Fruit fly (Drosophila melanogaster) S2 (cell line): ENCODE data around the gene Spn77Ba.

ENCODE experiments used
- CG8478 ChIP-seq: fragments of >200 bp; optimal IDR thresholded peaks from 2 replicates; lab custom pipeline; 2018
- CTCF ChIP-seq, 2 experiments: fragments of >200 bp; optimal IDR thresholded peaks; 2 replicates each; lab custom pipeline; 2018

Gene Spn77Ba

dm6 chr3L:20317751-20318150 is 761 bp downstream of the Spn77Ba start:
- TF ChIP-seq CG8478 (lab: Kevin White, UChicago): no peak
- no peak for TF ChIP-seq CTCF (optimal IDR thresholded peaks at IDR 0.05; lab: Kevin White, UChicago)

- TF ChIP-seq CG8478 (lab: Kevin White, UChicago) (no peak), CTCF (optimal IDR thresholded peaks at IDR 0.05; lab: Kevin White, UChicago) (peak; percentile 50 to 78)
Measured at dm6 chr3L:20320044-20320443, 3.1 kb downstream of the Spn77Ba start.

- TF ChIP-seq CTCF (optimal IDR thresholded peaks at IDR 0.05; lab: Kevin White, UChicago) (no peak), CG8478 (lab: Kevin White, UChicago) (no peak)
Measured at dm6 chr3L:20320652-20321051, 3.7 kb downstream of the Spn77Ba start, which contains the start of gene Spn77Bb. Gene Spn77Bb (plus strand): TSS chr3L:20320952.

- no peak for TF ChIP-seq CTCF (optimal IDR thresholded peaks at IDR 0.05; lab: Kevin White, UChicago)
- no peak for TF ChIP-seq CG8478 (lab: Kevin White, UChicago)
Measured at dm6 chr3L:20342334-20342733, 25.3 kb downstream of the Spn77Ba start, which contains the start of gene Spn77Bc. Gene Spn77Bc (plus strand): TSS chr3L:20342634.

dm6 chr3L:20347762-20348580 is 31.0 kb downstream of the Spn77Ba start, which contains the start of the genes Rbbp5 and eRF1:
Gene Rbbp5 (minus strand): TSS chr3L:20347942.
Gene eRF1 (plus strand): TSS chr3L:20348355.
- no peak for TF ChIP-seq CG8478 (lab: Kevin White, UChicago)

- TF ChIP-seq CG8478 (lab: Kevin White, UChicago) (no peak), CTCF (optimal IDR thresholded peaks at IDR 0.05; lab: Kevin White, UChicago) (no peak)
Measured at dm6 chr3L:20348581-20349093, 31.6 kb downstream of the Spn77Ba start.

dm6 chr3L:20349333-20349924 is 32.4 kb downstream of the Spn77Ba start:
- no peak for TF ChIP-seq CTCF (optimal IDR thresholded peaks at IDR 0.05; lab: Kevin White, UChicago)
- no peak for TF ChIP-seq CG8478 (lab: Kevin White, UChicago)

DNA sequence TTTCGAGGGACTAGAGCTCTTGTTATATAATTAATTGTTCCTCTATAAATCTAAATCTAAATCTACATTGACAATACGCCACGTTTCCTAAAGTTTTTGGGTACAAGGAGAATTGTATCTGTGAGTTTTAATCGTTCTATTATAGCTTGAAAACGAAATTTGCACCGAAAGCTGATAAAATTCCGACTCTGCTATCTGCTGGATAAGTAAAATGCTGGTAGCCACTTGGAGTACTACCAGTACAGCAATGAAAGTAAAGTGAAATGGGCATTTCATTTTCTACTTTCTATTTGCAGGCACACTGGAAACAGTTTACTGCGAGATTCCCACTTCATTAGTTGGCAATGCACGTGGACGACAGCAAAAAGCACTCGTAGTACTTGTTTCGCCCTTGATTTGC is 36.2 kb downstream of the Spn77Ba start, which contains the start of gene CG5618:
Gene CG5618 (plus strand): TSS at position 301 of the 400 bp plus-strand sequence.
- TF ChIP-seq CG8478 (lab: Kevin White, UChicago) (no peak), CTCF (optimal IDR thresholded peaks at IDR 0.05; lab: Kevin White, UChicago) (no peak)

DNA sequence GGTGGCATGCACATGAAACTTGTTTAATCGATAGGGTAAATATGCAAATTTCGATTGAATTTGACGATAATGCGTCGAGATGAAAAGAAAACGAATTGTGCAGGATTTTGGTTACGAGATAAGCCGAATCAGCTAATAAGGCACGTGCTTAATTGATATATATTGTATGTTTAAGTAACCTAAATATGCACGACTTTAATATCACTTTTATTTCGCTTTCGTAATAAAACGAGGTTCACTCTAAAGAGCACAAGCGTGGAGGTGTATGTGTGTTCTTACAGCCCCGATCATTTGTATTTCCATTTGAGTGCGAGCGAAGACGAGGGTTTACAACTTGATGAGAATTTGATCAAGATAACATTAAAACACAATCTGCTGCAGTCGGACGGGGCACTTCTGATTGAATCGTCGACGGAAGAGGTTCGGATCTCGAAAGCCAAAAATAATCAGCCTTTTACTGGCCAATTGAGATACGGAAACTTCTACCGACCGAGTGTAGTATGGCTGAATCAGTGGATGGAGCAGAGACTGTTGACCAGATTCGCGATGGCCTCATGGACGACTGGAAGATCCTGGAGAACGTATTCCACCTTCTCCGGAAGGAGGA is 36.8 kb downstream of the Spn77Ba start:
- no peak for TF ChIP-seq CTCF (optimal IDR thresholded peaks at IDR 0.05; lab: Kevin White, UChicago)
- TF ChIP-seq CG8478 (lab: Kevin White, UChicago): no peak

DNA sequence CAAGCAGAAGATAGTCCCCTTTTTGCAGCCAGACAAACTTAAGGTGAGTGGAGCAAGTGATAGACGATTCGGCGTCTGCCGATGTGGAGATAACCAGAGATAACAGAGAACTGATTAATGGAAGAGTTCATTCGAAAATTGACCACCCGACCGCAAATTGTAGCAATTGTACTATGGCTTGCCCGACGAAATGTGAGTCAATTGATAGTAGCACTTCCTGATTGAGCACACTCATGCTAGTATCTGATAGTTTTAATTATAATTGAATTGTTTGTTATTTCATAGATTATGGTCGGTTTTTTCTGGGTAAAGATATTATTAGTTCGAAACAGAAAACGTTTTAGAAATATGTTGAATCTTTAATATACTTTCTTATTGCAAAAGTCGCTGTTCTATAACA is 37.4 kb downstream of the Spn77Ba start:
- TF ChIP-seq CTCF (optimal IDR thresholded peaks at IDR 0.05; lab: Kevin White, UChicago): no peak
- TF ChIP-seq CG8478 (lab: Kevin White, UChicago): no peak

dm6 chr3L:20354872-20355271 is 37.9 kb downstream of the Spn77Ba start:
- TF ChIP-seq CG8478 (lab: Kevin White, UChicago) (no peak), CTCF (optimal IDR thresholded peaks at IDR 0.05; lab: Kevin White, UChicago) (no peak)

DNA sequence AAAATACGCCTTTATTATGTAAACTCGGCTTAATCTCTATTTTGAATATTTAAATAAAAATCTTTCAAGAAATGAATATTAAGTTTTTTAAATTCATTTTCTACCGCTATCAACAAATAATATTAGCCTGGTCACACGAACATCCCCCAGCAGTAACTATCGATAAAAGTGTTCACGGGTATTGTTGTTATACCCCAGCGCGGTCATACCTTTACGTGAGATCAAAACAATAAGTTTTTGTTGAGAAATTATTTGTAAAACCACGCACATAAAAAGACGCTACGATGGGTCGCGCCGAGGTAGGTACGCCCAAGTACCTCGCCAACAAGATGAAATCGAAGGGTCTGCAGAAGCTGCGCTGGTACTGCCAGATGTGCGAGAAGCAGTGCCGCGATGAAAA is 39.6 kb downstream of the Spn77Ba start, which contains the start of gene kin17:
Gene kin17 (plus strand): TSS at position 195 of the 400 bp plus-strand sequence.
- TF ChIP-seq CTCF (optimal IDR thresholded peaks at IDR 0.05; lab: Kevin White, UChicago) (no peak), CG8478 (lab: Kevin White, UChicago) (no peak)

DNA sequence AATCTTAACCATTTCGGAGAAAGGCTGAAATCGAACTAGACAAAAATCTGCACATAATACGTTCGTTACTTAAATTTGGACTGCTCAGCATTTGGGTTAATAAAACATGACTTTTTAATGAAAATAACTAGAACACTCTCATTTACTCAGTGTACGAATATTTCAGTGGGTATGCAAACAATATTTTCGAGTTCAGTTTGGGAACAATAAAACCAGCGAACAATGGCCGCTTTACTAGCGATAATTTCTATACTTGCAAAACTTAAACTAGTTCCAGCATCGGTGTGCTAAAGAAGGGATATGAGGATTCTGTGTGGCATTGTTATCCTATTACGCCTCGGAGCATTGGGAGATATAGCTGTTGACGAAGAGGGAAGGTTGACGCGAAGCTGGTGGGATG is 41.2 kb downstream of the Spn77Ba start, which contains the start of gene CG5665:
Gene CG5665 (plus strand): TSS at position 301 of the 400 bp plus-strand sequence.
- TF ChIP-seq CG8478 (lab: Kevin White, UChicago): no peak
- TF ChIP-seq CTCF (optimal IDR thresholded peaks at IDR 0.05; lab: Kevin White, UChicago): no peak

DNA sequence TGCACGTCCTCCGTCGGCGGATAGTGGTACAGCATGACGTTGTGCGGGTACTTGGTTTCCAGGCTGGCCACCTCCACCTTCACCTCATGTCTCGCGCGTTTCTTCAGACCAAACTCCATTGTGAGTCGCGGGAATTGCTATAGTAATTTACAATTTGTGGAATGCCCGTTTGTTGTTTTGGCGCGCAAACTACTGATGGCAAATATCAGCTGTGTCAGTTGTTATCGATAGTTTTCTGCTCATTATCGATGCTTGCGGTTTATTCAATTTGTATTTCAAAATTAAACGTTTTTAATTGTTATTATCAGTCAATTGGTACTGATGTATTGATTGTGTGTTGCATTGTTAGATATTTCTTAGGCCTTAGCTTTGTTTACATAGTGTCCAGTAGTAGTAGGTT is 44.4 kb downstream of the Spn77Ba start, which contains the start of gene Prim2:
Gene Prim2 (minus strand): TSS at position 197 of the 400 bp plus-strand sequence.
- TF ChIP-seq CG8478 (lab: Kevin White, UChicago) (no peak), CTCF (optimal IDR thresholded peaks at IDR 0.05; lab: Kevin White, UChicago) (no peak)
